Worm (Caenorhabditis elegans) whole organism, L3 larva: ENCODE results near the gene egg-1.
A peak's percentile ranks its signal among the peaks of the same experiment; 100 is the strongest.

Experiments
- R02D3.7 ChIP-seq: fragments of 150-350 bp; optimal IDR thresholded peaks from 2 replicates; lab custom pipeline; 2014; ENCODE audit warnings: missing biosample characterization, missing genetic modification characterization
- ZK546.5 ChIP-seq: sonication (generic microtip); optimal IDR thresholded peaks from 2 replicates; lab custom pipeline; 2017; ENCODE audit warnings: missing biosample characterization, missing genetic modification characterization
- aly-2 ChIP-seq: fragments of 150-350 bp; optimal IDR thresholded peaks from 2 replicates; lab custom pipeline; 2014; ENCODE audit warnings: missing biosample characterization, missing genetic modification characterization
- ama-1 ChIP-seq: fragments of 150-350 bp; optimal IDR thresholded peaks from 2 replicates; lab custom pipeline; 2018
- ceh-16 ChIP-seq: sonication (generic microtip); optimal IDR thresholded peaks from 2 replicates; lab custom pipeline; 2017; ENCODE audit warnings: missing biosample characterization, missing genetic modification characterization
- ceh-28 ChIP-seq: fragments of 150-350 bp; optimal IDR thresholded peaks from 2 replicates; lab custom pipeline; 2014; ENCODE audit warnings: missing biosample characterization, missing genetic modification reagents, missing genetic modification characterization
- ceh-82 ChIP-seq: fragments of 150-350 bp; optimal IDR thresholded peaks from 2 replicates; lab custom pipeline; 2014; ENCODE audit warnings: missing biosample characterization, missing genetic modification characterization
- ceh-9 ChIP-seq: sonication (generic microtip); optimal IDR thresholded peaks from 2 replicates; lab custom pipeline; 2018; ENCODE audit warnings: missing biosample characterization, missing genetic modification characterization
- daf-12 ChIP-seq: fragments of 150-350 bp; optimal IDR thresholded peaks from 2 replicates; lab custom pipeline; 2014; ENCODE audit warnings: missing biosample characterization, missing genetic modification reagents, missing genetic modification characterization
- egl-27 ChIP-seq: sonication (generic microtip); optimal IDR thresholded peaks from 4 replicates; lab custom pipeline; 2017; ENCODE audit warnings: missing biosample characterization, missing genetic modification reagents, missing genetic modification characterization
- egl-5 ChIP-seq: fragments of 150-350 bp; optimal IDR thresholded peaks from 2 replicates; lab custom pipeline; 2017; ENCODE audit warnings: missing biosample characterization, missing genetic modification reagents, missing genetic modification characterization, inconsistent platforms
- elt-1 ChIP-seq: fragments of 150-350 bp; optimal IDR thresholded peaks from 2 replicates; lab custom pipeline; 2014; ENCODE audit warnings: missing biosample characterization, missing genetic modification characterization
- elt-2 ChIP-seq: sonication (generic microtip); optimal IDR thresholded peaks from 2 replicates; lab custom pipeline; 2016; ENCODE audit warnings: missing genetic modification reagents, mild to moderate bottlenecking, missing genetic modification characterization, missing compliant biosample characterization
- elt-3 ChIP-seq, 3 experiments: fragments of 150-350 bp in 1 of 3; sonication (generic microtip) in 2 of 3; optimal IDR thresholded peaks; 2 replicates in 2 of 3; 4 replicates in 1 of 3; lab custom pipeline; 2014 to 2017; ENCODE audit warnings: missing biosample characterization in 3 of 3, missing genetic modification characterization in 3 of 3
- eor-1 ChIP-seq, 2 experiments: fragments of 150-350 bp; optimal IDR thresholded peaks; 2 replicates each; lab custom pipeline; 2014 to 2018; ENCODE audit warnings: missing biosample characterization in 2 of 2, missing genetic modification characterization in 2 of 2
- fkh-10 ChIP-seq: sonication (generic microtip); optimal IDR thresholded peaks from 2 replicates; lab custom pipeline; 2017; ENCODE audit warnings: missing biosample characterization, missing genetic modification reagents, missing genetic modification characterization
- fkh-2 ChIP-seq: fragments of 150-350 bp; optimal IDR thresholded peaks from 2 replicates; lab custom pipeline; 2014; ENCODE audit warnings: missing biosample characterization, missing genetic modification reagents, missing genetic modification characterization
- fos-1 ChIP-seq: fragments of 150-350 bp; optimal IDR thresholded peaks from 2 replicates; lab custom pipeline; 2014; ENCODE audit warnings: missing biosample characterization, missing genetic modification characterization
- hmg-11 ChIP-seq: sonication (generic microtip); optimal IDR thresholded peaks from 2 replicates; lab custom pipeline; 2016; ENCODE audit warnings: missing genetic modification characterization, missing compliant biosample characterization
- jun-1 ChIP-seq: fragments of 150-350 bp; optimal IDR thresholded peaks from 2 replicates; lab custom pipeline; 2014; ENCODE audit warnings: missing biosample characterization, missing genetic modification reagents, missing genetic modification characterization
- lin-15B ChIP-seq: fragments of 150-350 bp; optimal IDR thresholded peaks from 2 replicates; lab custom pipeline; 2014; ENCODE audit warnings: missing biosample characterization, missing genetic modification characterization
- lin-39 ChIP-seq: fragments of 150-350 bp; optimal IDR thresholded peaks from 2 replicates; lab custom pipeline; 2018; ENCODE audit warnings: missing biosample characterization, missing genetic modification reagents, missing genetic modification characterization
- lsy-12 ChIP-seq: sonication (generic microtip); optimal IDR thresholded peaks from 2 replicates; lab custom pipeline; 2016; ENCODE audit warnings: mild to moderate bottlenecking, missing genetic modification characterization, missing compliant biosample characterization
- mdl-1 ChIP-seq: fragments of 150-350 bp; optimal IDR thresholded peaks from 2 replicates; lab custom pipeline; 2014; ENCODE audit warnings: missing biosample characterization, missing genetic modification characterization
- mml-1 ChIP-seq: fragments of 150-350 bp; sonication (generic microtip); optimal IDR thresholded peaks from 3 replicates; lab custom pipeline; 2014; ENCODE audit warnings: missing biosample characterization, missing genetic modification characterization
- nfya-1 ChIP-seq: sonication (generic microtip); optimal IDR thresholded peaks from 2 replicates; lab custom pipeline; 2017; ENCODE audit warnings: missing genetic modification characterization, mild to moderate bottlenecking, missing compliant biosample characterization, antibody characterized with exemption, moderate library complexity; ENCODE audit not compliant: insufficient read depth
- nhr-11 ChIP-seq: fragments of 150-350 bp; optimal IDR thresholded peaks from 2 replicates; lab custom pipeline; 2014; ENCODE audit warnings: missing biosample characterization, missing genetic modification characterization
- nhr-12 ChIP-seq: fragments of 150-350 bp; optimal IDR thresholded peaks from 2 replicates; lab custom pipeline; 2014; ENCODE audit warnings: missing biosample characterization, missing genetic modification characterization
- nhr-23 ChIP-seq: fragments of 150-350 bp; optimal IDR thresholded peaks from 2 replicates; lab custom pipeline; 2014; ENCODE audit warnings: missing biosample characterization, missing genetic modification reagents, missing genetic modification characterization
- nhr-237 ChIP-seq: fragments of 150-350 bp; optimal IDR thresholded peaks from 2 replicates; lab custom pipeline; 2014; ENCODE audit warnings: missing biosample characterization, missing genetic modification characterization
- nhr-25 ChIP-seq: sonication (generic microtip); optimal IDR thresholded peaks from 2 replicates; lab custom pipeline; 2017; ENCODE audit warnings: missing biosample characterization, missing genetic modification characterization
- nhr-28 ChIP-seq: fragments of 150-350 bp; optimal IDR thresholded peaks from 2 replicates; lab custom pipeline; 2014; ENCODE audit warnings: missing biosample characterization, missing genetic modification characterization
- nhr-43 ChIP-seq: sonication (generic microtip); optimal IDR thresholded peaks from 2 replicates; lab custom pipeline; 2016; ENCODE audit warnings: mild to moderate bottlenecking, missing genetic modification characterization, missing compliant biosample characterization; ENCODE audit not compliant: poor library complexity, severe bottlenecking
- nhr-67 ChIP-seq: fragments of 150-350 bp; optimal IDR thresholded peaks from 2 replicates; lab custom pipeline; 2014; ENCODE audit warnings: missing biosample characterization, missing genetic modification characterization
- nhr-76 ChIP-seq: fragments of 150-350 bp; sonication (generic microtip); optimal IDR thresholded peaks from 5 replicates; lab custom pipeline; 2014; ENCODE audit warnings: missing biosample characterization, missing genetic modification characterization
- nhr-77 ChIP-seq: fragments of 150-350 bp; optimal IDR thresholded peaks from 2 replicates; lab custom pipeline; 2014; ENCODE audit warnings: missing biosample characterization, missing genetic modification characterization
- pha-4 ChIP-seq: fragments of 150-350 bp; optimal IDR thresholded peaks from 2 replicates; lab custom pipeline; 2014; ENCODE audit warnings: missing biosample characterization, missing genetic modification reagents, missing genetic modification characterization
- pqm-1 ChIP-seq: fragments of 150-350 bp; optimal IDR thresholded peaks from 2 replicates; lab custom pipeline; 2017; ENCODE audit warnings: missing biosample characterization, missing genetic modification characterization, inconsistent platforms
- sea-2 ChIP-seq: fragments of 150-350 bp; sonication (generic microtip); optimal IDR thresholded peaks from 4 replicates; lab custom pipeline; 2014; ENCODE audit warnings: missing biosample characterization, missing genetic modification reagents, missing genetic modification characterization
- skn-1 ChIP-seq: fragments of 150-350 bp; optimal IDR thresholded peaks from 2 replicates; lab custom pipeline; 2014; ENCODE audit warnings: missing biosample characterization, missing genetic modification characterization
- snpc-4 ChIP-seq: fragments of 150-350 bp; optimal IDR thresholded peaks from 2 replicates; lab custom pipeline; 2014; ENCODE audit warnings: missing biosample characterization, missing genetic modification characterization
- tbx-2 ChIP-seq: sonication (generic microtip); optimal IDR thresholded peaks from 2 replicates; lab custom pipeline; 2016; ENCODE audit warnings: mild to moderate bottlenecking, missing genetic modification characterization, missing compliant biosample characterization
- unc-39 ChIP-seq: sonication (generic microtip); optimal IDR thresholded peaks from 4 replicates; lab custom pipeline; 2017; ENCODE audit warnings: missing biosample characterization, missing genetic modification characterization
- unc-62 ChIP-seq: fragments of 150-350 bp; sonication (generic microtip); optimal IDR thresholded peaks from 4 replicates; lab custom pipeline; 2014; ENCODE audit warnings: missing biosample characterization, missing genetic modification reagents, missing genetic modification characterization
- zag-1 ChIP-seq: fragments of 150-350 bp; optimal IDR thresholded peaks from 2 replicates; lab custom pipeline; 2014; ENCODE audit warnings: missing biosample characterization, missing genetic modification characterization
- ztf-11 ChIP-seq: fragments of 150-350 bp; optimal IDR thresholded peaks from 2 replicates; lab custom pipeline; 2014; ENCODE audit warnings: missing biosample characterization, missing genetic modification characterization
- ztf-4 ChIP-seq: fragments of 150-350 bp; optimal IDR thresholded peaks from 2 replicates; lab custom pipeline; 2014; ENCODE audit warnings: missing biosample characterization, missing genetic modification characterization

The egg-1 gene

DNA sequence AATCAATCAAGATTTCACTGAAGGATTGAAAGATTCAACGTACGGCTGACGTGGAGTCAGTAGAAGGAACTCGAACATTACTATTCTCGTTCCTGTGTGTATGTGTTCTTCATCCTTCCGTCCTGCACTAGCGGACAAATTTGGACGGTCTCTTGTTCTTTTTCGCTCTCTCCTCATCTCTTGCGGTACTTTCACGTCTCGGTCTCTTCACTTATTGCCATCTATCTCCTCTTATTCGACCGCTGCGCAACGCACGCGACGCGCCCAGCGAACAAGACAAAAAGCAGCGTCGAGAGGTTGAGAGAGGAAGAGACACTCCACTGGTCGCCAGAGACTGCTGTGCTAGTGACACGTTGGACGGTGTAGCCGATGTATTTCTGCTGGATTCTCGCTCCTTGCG, 12.5 kb upstream of the egg-1 start:
- no peak for TF ChIP-seq nhr-12
- TF ChIP-seq aly-2 (tag; lab: Kevin White, UChicago), result no peak
- TF ChIP-seq mdl-1 (tag; lab: Kevin White, UChicago), result peak; percentile 32
- peak; percentile 70 for TF ChIP-seq lin-15B (tag; lab: Kevin White, UChicago)
- no peak for TF ChIP-seq ceh-16 (tag; lab: Kevin White, UChicago)
- peak in 1 of 3 experiments; percentile 26 for TF ChIP-seq elt-3 (tag; optimal IDR thresholded peaks at IDR 0.05; lab: Kevin White, UChicago)
- peak; percentile 29 for TF ChIP-seq R02D3.7
- TF ChIP-seq ceh-9 (tag; lab: Kevin White, UChicago), result no peak
- TF ChIP-seq ztf-4 (tag; lab: Kevin White, UChicago), result no peak
- no peak for TF ChIP-seq nhr-67 (tag; lab: Kevin White, UChicago)
- no peak for TF ChIP-seq eor-1 (tag; optimal IDR thresholded peaks at IDR 0.05; lab: Kevin White, UChicago)
- TF ChIP-seq ztf-11 (tag; lab: Kevin White, UChicago), result no peak
- TF ChIP-seq ama-1 (lab: Kevin White, UChicago), result peak; percentile 82
- no peak for TF ChIP-seq ZK546.5 (tag; lab: Kevin White, UChicago)
- no peak for TF ChIP-seq lsy-12
- no peak for TF ChIP-seq nhr-76 (tag; lab: Kevin White, UChicago)
- peak; percentile 88 for TF ChIP-seq lin-39
- no peak for TF ChIP-seq tbx-2 (tag; lab: Kevin White, UChicago)
- TF ChIP-seq pha-4, result peak; percentile 78
- TF ChIP-seq elt-2 (tag; lab: Kevin White, UChicago), result peak; percentile 63
- no peak for TF ChIP-seq nhr-11 (tag; lab: Kevin White, UChicago)
- peak; percentile 24 for TF ChIP-seq skn-1
- TF ChIP-seq fkh-2 (tag; lab: Kevin White, UChicago), result no peak
- no peak for TF ChIP-seq sea-2 (GFP tag; lab: Kevin White, UChicago)
- TF ChIP-seq ceh-82 (tag; lab: Kevin White, UChicago), result no peak
- TF ChIP-seq nhr-43 (tag; lab: Kevin White, UChicago), result no peak
- TF ChIP-seq hmg-11 (tag; lab: Kevin White, UChicago), result peak; percentile 88
- peak; percentile 65 for TF ChIP-seq ceh-28
- TF ChIP-seq egl-5 (tag; lab: Kevin White, UChicago), result no peak
- no peak for TF ChIP-seq nhr-77 (tag; lab: Kevin White, UChicago)
- no peak for TF ChIP-seq nhr-237 (tag; lab: Kevin White, UChicago)
- no peak for TF ChIP-seq nhr-28 (tag; lab: Kevin White, UChicago)
- TF ChIP-seq fos-1 (tag; lab: Kevin White, UChicago), result no peak
- peak; percentile 63 for TF ChIP-seq nhr-23
- no peak for TF ChIP-seq fkh-10 (GFP tag; lab: Kevin White, UChicago)
- peak; percentile 78 for TF ChIP-seq jun-1
- TF ChIP-seq daf-12 (tag; lab: Kevin White, UChicago), result no peak
- no peak for TF ChIP-seq unc-39
- peak; percentile 34 for TF ChIP-seq unc-62 (GFP tag; lab: Kevin White, UChicago)
- TF ChIP-seq egl-27, result no peak
- no peak for TF ChIP-seq pqm-1 (tag; lab: Kevin White, UChicago)
- no peak for TF ChIP-seq zag-1 (tag; lab: Kevin White, UChicago)
- TF ChIP-seq snpc-4, result peak; percentile 89
- peak; percentile 75 for TF ChIP-seq nhr-25 (tag; lab: Kevin White, UChicago)
- no peak for TF ChIP-seq mml-1 (tag; lab: Kevin White, UChicago)
- peak; percentile 90 for TF ChIP-seq nfya-1
- TF ChIP-seq elt-1 (tag; lab: Kevin White, UChicago), result no peak
